Worm (Caenorhabditis elegans) whole organism, L4/young adult: Measurements from ENCODE around the gene Y43C5A.3.

Experiments
- W03F9.2 ChIP-seq: fragments of 150-350 bp; optimal IDR thresholded peaks from 2 replicates; lab custom pipeline; 2014; ENCODE audit warnings: missing biosample characterization, missing genetic modification characterization
- dao-5 ChIP-seq: sonication (generic microtip); optimal IDR thresholded peaks from 2 replicates; lab custom pipeline; 2016; ENCODE audit warnings: missing genotype, missing genetic modification characterization, moderate library complexity, missing compliant biosample characterization
- him-1 ChIP-seq: sonication (generic microtip); optimal IDR thresholded peaks from 2 replicates; lab custom pipeline; 2016; ENCODE audit warnings: missing genotype, missing genetic modification reagents, missing genetic modification characterization, missing compliant biosample characterization

ce11 chrIV:10251764-10252163 lies 22.1 kb upstream of the Y43C5A.3 start:
- TF ChIP-seq him-1 (tag; lab: Kevin White, UChicago) (no peak), W03F9.2 (no peak), dao-5 (tag; lab: Kevin White, UChicago) (no peak)
